Worm (Caenorhabditis elegans): ENCODE measurements around the gene srlf-30.

- TF ChIP-seq unc-62 (GFP tag; optimal IDR thresholded peaks at IDR 0.05) (no peak), nhr-11 (tag; optimal IDR thresholded peaks at IDR 0.05) (no peak), fkh-10 (GFP tag; optimal IDR thresholded peaks at IDR 0.05) (no peak), nhr-90 (tag; optimal IDR thresholded peaks at IDR 0.05; ENCODE audit: poor library complexity) (no peak), nhr-19 (GFP tag; conservative IDR thresholded peaks at IDR 0.05) (no peak), elt-2 (tag; optimal IDR thresholded peaks at IDR 0.05) (no peak), nhr-237 (tag; optimal IDR thresholded peaks at IDR 0.05) (no peak), lin-15B (tag; optimal IDR thresholded peaks at IDR 0.05) (no peak), vab-15 (tag; optimal IDR thresholded peaks at IDR 0.05) (no peak), ceh-82 (tag; optimal IDR thresholded peaks at IDR 0.05) (peak in 1 of 3 experiments; percentile 43), elt-3 (tag; optimal IDR thresholded peaks at IDR 0.05) (no peak)
These were observed 31.4 kb upstream of the srlf-30 start, which contains the start of gene F13E9.11 for ce11 chrIV:10868629-10869251.

Measured in whole organism, L1 larva.